Fruit fly (Drosophila melanogaster): ENCODE results near the gene cutlet.
A peak's percentile ranks its signal among the peaks of the same experiment; 100 is the strongest.

The cutlet gene

DNA sequence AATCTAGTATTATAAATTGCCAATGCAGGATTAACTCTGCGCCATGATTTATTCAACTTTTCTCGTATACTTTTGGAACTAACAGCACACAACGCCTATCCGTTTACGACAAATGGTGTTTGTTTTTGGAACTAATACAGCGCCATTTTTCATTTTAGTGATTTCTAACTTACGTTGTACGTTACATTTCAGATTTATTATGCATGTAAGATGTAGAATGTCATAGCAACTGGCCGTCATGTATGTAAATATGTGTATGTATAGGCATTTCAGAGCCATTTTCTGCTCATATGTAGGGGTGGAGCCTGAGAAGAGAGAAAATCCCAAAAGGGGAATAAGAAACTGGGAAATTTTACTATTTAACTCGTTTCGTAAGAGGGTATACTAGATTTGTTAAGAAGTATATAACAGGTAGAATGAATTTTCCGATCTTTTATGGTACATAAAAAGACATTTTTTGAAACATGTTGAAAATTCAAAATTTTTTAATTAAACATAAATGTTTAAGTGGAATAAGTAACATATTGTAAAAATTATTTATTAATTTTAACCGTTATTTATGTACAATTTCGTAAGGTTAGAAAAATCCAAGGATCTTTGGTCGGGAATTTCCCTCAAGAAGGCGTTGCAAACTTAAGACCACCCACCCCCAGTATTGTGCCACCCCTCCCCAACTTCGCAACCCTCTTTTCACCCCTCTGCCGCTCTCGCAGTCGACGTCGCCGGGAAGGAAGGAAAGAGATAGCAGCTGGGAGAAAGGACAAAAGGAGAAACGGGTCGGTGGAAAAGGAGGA, 54.0 kb downstream of the cutlet start (continued):
- TF ChIP-seq CG15514 (GFP tag; optimal IDR thresholded peaks at IDR 0.05) (peak; percentile 38), CG13287 (GFP tag; IDR thresholded peaks at IDR 0.05; ENCODE audit: partially characterized antibody) (peak; percentile 51), CG17612 (GFP tag; IDR thresholded peaks at IDR 0.05) (no peak), CG2129 (GFP tag; IDR thresholded peaks at IDR 0.05; ENCODE audit: partially characterized antibody) (no peak), ken (GFP tag; IDR thresholded peaks at IDR 0.05) (peak; percentile 72), Pdp1 (GFP tag; optimal IDR thresholded peaks at IDR 0.05) (peak; percentile 50 to 74), CG10543 (GFP tag; optimal IDR thresholded peaks at IDR 0.05) (no peak), ara (GFP tag; IDR thresholded peaks at IDR 0.05) (peak; percentile 64), Awh (GFP tag; IDR thresholded peaks at IDR 0.05) (no peak), slp2 (GFP tag; optimal IDR thresholded peaks at IDR 0.05) (no peak), tll (GFP tag; optimal IDR thresholded peaks at IDR 0.05) (no peak), CG7963 (GFP tag; IDR thresholded peaks at IDR 0.05; ENCODE audit: partially characterized antibody) (no peak), corto (GFP tag; optimal IDR thresholded peaks at IDR 0.05) (no peak), CG32772 (GFP tag; IDR thresholded peaks at IDR 0.05) (peak; percentile 67), tna (GFP tag; IDR thresholded peaks at IDR 0.05; ENCODE audit: partially characterized antibody) (no peak; the same call in 1 of the 2 replicates), CG32767 (GFP tag; IDR thresholded peaks at IDR 0.05) (peak; percentile 80), tin (GFP tag; optimal IDR thresholded peaks at IDR 0.05) (peak; percentile 55), CG2889 (GFP tag; IDR thresholded peaks at IDR 0.05) (no peak), PHDP (tag; optimal IDR thresholded peaks at IDR 0.05) (no peak), fru (optimal IDR thresholded peaks at IDR 0.05) (no peak), sna (GFP tag; IDR thresholded peaks at IDR 0.05; ENCODE audit: partially characterized antibody) (no peak), BEAF-32 (GFP tag; optimal IDR thresholded peaks at IDR 0.05) (no peak), Doc3 (GFP tag; IDR thresholded peaks at IDR 0.05; ENCODE audit: partially characterized antibody) (no peak), Dbx (GFP tag; IDR thresholded peaks at IDR 0.05) (peak; percentile 81), cwo (GFP tag; optimal IDR thresholded peaks at IDR 0.05) (no peak), Rfx (GFP tag; IDR thresholded peaks at IDR 0.05) (peak; percentile 70), CG1832 (GFP tag; optimal IDR thresholded peaks at IDR 0.05) (peak; percentile 73), vfl (GFP tag; optimal IDR thresholded peaks at IDR 0.05) (peak; percentile 21), en (GFP tag; optimal IDR thresholded peaks at IDR 0.05) (no peak), chm (GFP tag; IDR thresholded peaks at IDR 0.05) (no peak), CG17912 (GFP tag; optimal IDR thresholded peaks at IDR 0.05) (peak; percentile 45), unc-4 (GFP tag; IDR thresholded peaks at IDR 0.05; ENCODE audit: partially characterized antibody) (peak; percentile 43; the same call in 1 of the 2 replicates), sob (GFP tag; IDR thresholded peaks at IDR 0.05) (peak; percentile 74), CG2875 (GFP tag; optimal IDR thresholded peaks at IDR 0.05) (no peak), CG8089 (GFP tag; optimal IDR thresholded peaks at IDR 0.05) (peak; percentile 21), cad (GFP tag; optimal IDR thresholded peaks at IDR 0.05) (no peak), Dll (GFP tag; IDR thresholded peaks at IDR 0.05; ENCODE audit: partially characterized antibody) (no peak), CG14667 (GFP tag; IDR thresholded peaks at IDR 0.05) (no peak), sc (optimal IDR thresholded peaks at IDR 0.05) (no peak), sc (GFP tag; optimal IDR thresholded peaks at IDR 0.05) (no peak), bbx (GFP tag; IDR thresholded peaks at IDR 0.05; ENCODE audit: partially characterized antibody) (peak; percentile 81), CG17328 (GFP tag; IDR thresholded peaks at IDR 0.05) (peak; percentile 51; the same call in 1 of the 2 replicates), CG43689 (GFP tag; IDR thresholded peaks at IDR 0.05) (no peak), zfh2 (GFP tag; optimal IDR thresholded peaks at IDR 0.05) (peak; percentile 32), slou (GFP tag; optimal IDR thresholded peaks at IDR 0.05) (no peak), ase (GFP tag; IDR thresholded peaks at IDR 0.05) (peak; percentile 71; the same call in 2 of the 3 replicates), gem (tag; optimal IDR thresholded peaks at IDR 0.05) (peak; percentile 39), hth (optimal IDR thresholded peaks at IDR 0.05) (no peak), salm (tag; optimal IDR thresholded peaks at IDR 0.05) (no peak)

Measured in whole organism, embryonic.